Fruit fly (Drosophila melanogaster) whole organism, embryonic: ENCODE results near the gene ImpE1.
A peak's percentile ranks its signal among the peaks of the same experiment; 100 is the strongest.

Experiments
- ATbp ChIP-seq: fragments of 200-800 bp; sonication (Bioruptor generic); optimal IDR thresholded peaks from 2 replicates; lab custom pipeline; 2017; ENCODE audit warnings: missing biosample characterization, mild to moderate bottlenecking, missing genetic modification characterization, missing genetic modification reagents
- Adf1 ChIP-seq: fragments of 200-800 bp; sonication (Bioruptor generic); IDR thresholded peaks from 2 replicates; pipeline ENCODE4 v1.3.6; 2022; ENCODE audit warnings: missing biosample characterization, missing genetic modification characterization
- Awh ChIP-seq: fragments of 200-800 bp; sonication (Bioruptor generic); IDR thresholded peaks from 2 replicates; pipeline ENCODE4, ENCODE4 v1.3.6; 2022; ENCODE audit warnings: missing biosample characterization, missing genetic modification characterization
- B-H2 ChIP-seq: fragments of 200-800 bp; sonication (Bioruptor generic); optimal IDR thresholded peaks from 2 replicates; lab custom pipeline; 2018; ENCODE audit warnings: missing biosample characterization, mild to moderate bottlenecking, missing genetic modification characterization
- Blimp-1 ChIP-seq: fragments of 200-800 bp; sonication (Bioruptor generic); optimal IDR thresholded peaks from 3 replicates; lab custom pipeline; 2018; ENCODE audit warnings: missing biosample characterization, missing genetic modification characterization, mild to moderate bottlenecking, moderate library complexity, missing genetic modification reagents
- CG10209 ChIP-seq: fragments of 200-800 bp; sonication (Bioruptor generic); optimal IDR thresholded peaks from 3 replicates; lab custom pipeline; 2017; ENCODE audit warnings: missing biosample characterization, mild to moderate bottlenecking, missing genetic modification characterization, missing genetic modification reagents
- CG11247 ChIP-seq: fragments of 200-800 bp; sonication (Bioruptor generic); IDR thresholded peaks from 2 replicates; pipeline ENCODE4 v1.3.6; 2022; ENCODE audit warnings: missing biosample characterization, missing genetic modification characterization
- CG14441 ChIP-seq: fragments of 200-800 bp; sonication (Bioruptor generic); IDR thresholded peaks from 2 replicates; pipeline ENCODE4 v1.3.6; 2022; ENCODE audit warnings: missing biosample characterization, missing genetic modification characterization
- CG18619 ChIP-seq: fragments of 200-800 bp; sonication (Bioruptor generic); optimal IDR thresholded peaks from 3 replicates; lab custom pipeline; 2017; ENCODE audit warnings: missing biosample characterization, mild to moderate bottlenecking, missing genetic modification characterization
- CG31224 ChIP-seq: fragments of 200-800 bp; sonication (Bioruptor generic); IDR thresholded peaks from 2 replicates; pipeline ENCODE4 v1.3.6; 2022; ENCODE audit warnings: missing biosample characterization, missing genetic modification characterization
- CG31365 ChIP-seq: fragments of 200-800 bp; sonication (Bioruptor generic); optimal IDR thresholded peaks from 2 replicates; lab custom pipeline; 2018; ENCODE audit warnings: missing biosample characterization, mild to moderate bottlenecking, missing genetic modification characterization
- CG3281 ChIP-seq: fragments of 200-800 bp; sonication (Bioruptor generic); optimal IDR thresholded peaks from 3 replicates; lab custom pipeline; 2017; ENCODE audit warnings: missing biosample characterization, mild to moderate bottlenecking, missing genetic modification characterization
- CG3407 ChIP-seq: fragments of 200-800 bp; sonication (Bioruptor generic); optimal IDR thresholded peaks from 2 replicates; lab custom pipeline; 2018; ENCODE audit warnings: missing biosample characterization, mild to moderate bottlenecking, missing genetic modification characterization
- CG34376 ChIP-seq: fragments of 200-800 bp; sonication (Bioruptor generic); optimal IDR thresholded peaks from 2 replicates; lab custom pipeline; 2018; ENCODE audit warnings: missing biosample characterization, mild to moderate bottlenecking, missing genetic modification characterization
- CG4820 ChIP-seq: fragments of 200-800 bp; sonication (Bioruptor generic); optimal IDR thresholded peaks from 3 replicates; lab custom pipeline; 2016; ENCODE audit warnings: missing biosample characterization, missing genetic modification characterization
- CG6813 ChIP-seq: fragments of 200-800 bp; sonication (Bioruptor generic); optimal IDR thresholded peaks from 2 replicates; lab custom pipeline; 2017; ENCODE audit warnings: missing biosample characterization, missing genetic modification characterization, mild to moderate bottlenecking, moderate library complexity, missing genetic modification reagents
- CG7963 ChIP-seq: fragments of 200-800 bp; sonication (Bioruptor generic); IDR thresholded peaks from 3 replicates; pipeline ENCODE4 v1.3.6; 2022; ENCODE audit warnings: missing biosample characterization, missing genetic modification characterization; ENCODE audit not compliant: partially characterized antibody
- CG7987 ChIP-seq: fragments of 200-800 bp; sonication (Bioruptor generic); optimal IDR thresholded peaks from 2 replicates; lab custom pipeline; 2018; ENCODE audit warnings: missing biosample characterization, mild to moderate bottlenecking, missing genetic modification characterization, moderate library complexity
- Camta ChIP-seq: fragments of 200-800 bp; sonication (Bioruptor generic); optimal IDR thresholded peaks from 2 replicates; lab custom pipeline; 2016; ENCODE audit warnings: missing biosample characterization, missing genetic modification characterization
- E2f1 ChIP-seq: fragments of 200-800 bp; sonication (Bioruptor generic); IDR thresholded peaks from 2 replicates; pipeline ENCODE4 v1.3.6; 2022; ENCODE audit warnings: missing biosample characterization, missing genetic modification characterization
- E2f2 ChIP-seq: fragments of 200-800 bp; sonication (Bioruptor generic); IDR thresholded peaks from 2 replicates; pipeline ENCODE4 v1.3.6; 2022; ENCODE audit warnings: missing biosample characterization, missing genetic modification characterization
- Fer3 ChIP-seq: fragments of 200-800 bp; sonication (Bioruptor generic); optimal IDR thresholded peaks from 2 replicates; lab custom pipeline; 2018; ENCODE audit warnings: missing biosample characterization, mild to moderate bottlenecking, missing genetic modification characterization, moderate library complexity
- HLH3B ChIP-seq: fragments of 200-800 bp; sonication (Bioruptor generic); IDR thresholded peaks from 2 replicates; pipeline ENCODE4 v1.3.6; 2022; ENCODE audit warnings: missing biosample characterization, missing genetic modification characterization
- HmgZ ChIP-seq: fragments of 200-800 bp; sonication (Bioruptor generic); optimal IDR thresholded peaks from 2 replicates; lab custom pipeline; 2018; ENCODE audit warnings: missing biosample characterization, mild to moderate bottlenecking, missing genetic modification characterization
- Hr39 ChIP-seq: fragments of >200 bp; optimal IDR thresholded peaks from 2 replicates; lab custom pipeline; 2017
- MTF-1 ChIP-seq: fragments of 200-800 bp; sonication (Bioruptor generic); optimal IDR thresholded peaks from 2 replicates; lab custom pipeline; 2018; ENCODE audit warnings: missing biosample characterization, mild to moderate bottlenecking, missing genetic modification characterization, borderline replicate concordance
- NC2β ChIP-seq: fragments of 200-800 bp; sonication (Bioruptor generic); optimal IDR thresholded peaks from 2 replicates; lab custom pipeline; 2016; ENCODE audit warnings: missing biosample characterization, missing genetic modification characterization
- Nf-YA ChIP-seq: fragments of 200-800 bp; sonication (Bioruptor generic); IDR thresholded peaks from 2 replicates; pipeline ENCODE4 v1.3.6; 2022; ENCODE audit warnings: missing biosample characterization, missing genetic modification characterization
- Poxn ChIP-seq: fragments of 200-800 bp; sonication (Bioruptor generic); IDR thresholded peaks from 2 replicates; pipeline ENCODE4 v1.3.6; 2022; ENCODE audit warnings: missing biosample characterization, missing genetic modification characterization
- Rfx ChIP-seq: fragments of 200-800 bp; sonication (Bioruptor generic); IDR thresholded peaks from 2 replicates; pipeline ENCODE4 v1.3.6; 2022; ENCODE audit warnings: missing biosample characterization, missing genetic modification characterization
- Trl ChIP-seq, 3 experiments: fragments of >200 bp in 2 of 3; fragments of 200-800 bp in 1 of 3; sonication (Bioruptor generic) in 1 of 3; optimal IDR thresholded peaks; 2 replicates in 1 of 3; 3 replicates in 2 of 3; lab custom pipeline; 2016 to 2017; ENCODE audit warnings: missing biosample characterization in 1 of 3, missing genetic modification characterization in 1 of 3
- Xbp1 ChIP-seq: fragments of 200-800 bp; sonication (Bioruptor generic); optimal IDR thresholded peaks from 3 replicates; lab custom pipeline; 2016; ENCODE audit warnings: missing biosample characterization, mild to moderate bottlenecking, missing genetic modification characterization
- bab2 ChIP-seq: fragments of 200-800 bp; sonication (Bioruptor generic); optimal IDR thresholded peaks from 2 replicates; lab custom pipeline; 2016; ENCODE audit warnings: missing biosample characterization, missing genetic modification characterization
- bowl ChIP-seq: fragments of 200-800 bp; sonication (Bioruptor generic); IDR thresholded peaks from 2 replicates; pipeline ENCODE4 v1.3.6; 2022; ENCODE audit warnings: missing biosample characterization, missing genetic modification characterization
- bsh ChIP-seq, 2 experiments: fragments of 200-800 bp; sonication (Bioruptor generic); optimal IDR thresholded peaks; 2 replicates each; lab custom pipeline; 2017 to 2018; ENCODE audit warnings: mild to moderate bottlenecking in 2 of 2, missing biosample characterization in 2 of 2, missing genetic modification characterization in 2 of 2, moderate library complexity in 1 of 2
- da ChIP-seq: fragments of 200-800 bp; sonication (Bioruptor generic); optimal IDR thresholded peaks from 2 replicates; lab custom pipeline; 2016; ENCODE audit warnings: missing biosample characterization, missing genetic modification characterization
- fd3F ChIP-seq: fragments of 200-800 bp; sonication (Bioruptor generic); optimal IDR thresholded peaks from 2 replicates; lab custom pipeline; 2018; ENCODE audit warnings: missing biosample characterization, mild to moderate bottlenecking, missing genetic modification characterization, moderate library complexity
- gce ChIP-seq: fragments of 200-800 bp; sonication (Bioruptor generic); IDR thresholded peaks from 3 replicates; pipeline ENCODE4 v1.3.6; 2022; ENCODE audit warnings: missing biosample characterization, missing genetic modification characterization
- gsb ChIP-seq: fragments of 200-800 bp; sonication (Bioruptor generic); IDR thresholded peaks from 2 replicates; pipeline ENCODE4 v1.3.6; 2022; ENCODE audit warnings: missing biosample characterization, missing genetic modification characterization
- oc ChIP-seq: fragments of 200-800 bp; sonication (Bioruptor generic); optimal IDR thresholded peaks from 2 replicates; lab custom pipeline; 2018; ENCODE audit warnings: missing biosample characterization, mild to moderate bottlenecking, missing genetic modification characterization, moderate library complexity
- onecut ChIP-seq: fragments of 200-800 bp; sonication (Bioruptor generic); IDR thresholded peaks from 2 replicates; pipeline ENCODE4 v1.3.6; 2022; ENCODE audit warnings: missing biosample characterization, missing genetic modification characterization
- pan ChIP-seq, 4 experiments: fragments of >200 bp in 3 of 4; fragments of 200-800 bp in 1 of 4; sonication (Bioruptor generic) in 1 of 4; optimal IDR thresholded peaks in 3 of 4; IDR thresholded peaks in 1 of 4; 2 replicates each; pipeline versions ENCODE4 v1.3.6 to Lab custom; 2017 to 2022; ENCODE audit warnings: missing biosample characterization in 2 of 4, missing genetic modification characterization in 2 of 4, mixed read lengths in 1 of 4
- pfk ChIP-seq: fragments of 200-800 bp; sonication (Bioruptor generic); optimal IDR thresholded peaks from 2 replicates; lab custom pipeline; 2018; ENCODE audit warnings: missing biosample characterization, mild to moderate bottlenecking, missing genetic modification characterization, moderate library complexity
- pita ChIP-seq: fragments of 200-800 bp; sonication (Bioruptor generic); optimal IDR thresholded peaks from 2 replicates; lab custom pipeline; 2017; ENCODE audit warnings: missing biosample characterization, mild to moderate bottlenecking, missing genetic modification characterization
- psq ChIP-seq: fragments of 200-800 bp; sonication (Bioruptor generic); optimal IDR thresholded peaks from 2 replicates; lab custom pipeline; 2017; ENCODE audit warnings: missing biosample characterization, missing genetic modification characterization
- ranshi ChIP-seq: fragments of 200-800 bp; sonication (Bioruptor generic); IDR thresholded peaks from 2 replicates; pipeline ENCODE4 v1.3.6; 2022; ENCODE audit warnings: missing biosample characterization, missing genetic modification characterization
- schlank ChIP-seq: fragments of 200-800 bp; sonication (Bioruptor generic); optimal IDR thresholded peaks from 2 replicates; lab custom pipeline; 2018; ENCODE audit warnings: missing biosample characterization, mild to moderate bottlenecking, missing genetic modification characterization
- sens ChIP-seq: fragments of 200-800 bp; sonication (Bioruptor generic); peaks from one replicate; lab custom pipeline; 2016; ENCODE audit warnings: missing biosample characterization, missing genetic modification characterization
- seq ChIP-seq: fragments of 200-800 bp; sonication (Bioruptor generic); IDR thresholded peaks from 2 replicates; pipeline ENCODE4 v1.3.6; 2022; ENCODE audit warnings: missing biosample characterization, missing genetic modification characterization

Gene ImpE1

DNA sequence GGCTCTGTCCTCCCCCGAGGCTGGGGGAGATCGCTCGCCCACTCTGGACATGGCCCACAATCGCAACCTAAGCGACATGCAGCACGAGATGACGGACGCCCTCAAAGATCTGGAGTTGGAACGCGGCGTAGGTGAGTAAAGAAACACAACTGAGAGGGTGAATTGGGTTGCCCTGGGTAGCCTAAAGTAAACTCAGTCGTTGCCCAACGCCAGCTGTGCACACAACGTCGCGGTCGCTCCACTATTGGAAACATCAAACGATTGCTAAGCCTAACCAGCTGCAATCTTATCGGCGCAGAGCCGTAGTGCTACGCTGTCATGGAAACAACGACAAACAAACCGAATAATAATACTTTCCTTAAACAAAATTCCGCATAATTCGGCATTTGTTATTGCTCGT, 24.9 kb upstream of the ImpE1 start (continued):
- TF ChIP-seq CG4820 (GFP tag; lab: Kevin White, UChicago) (no peak), ATbp (peak; percentile 86), NC2β (GFP tag; lab: Kevin White, UChicago) (no peak), Awh (GFP tag; lab: Robert Waterston, UW) (peak; percentile 31; the same call in 1 of the 2 replicates), Rfx (GFP tag; lab: Robert Waterston, UW) (peak; percentile 51; the same call in 1 of the 2 replicates), CG3407 (peak; percentile 44), gsb (GFP tag; lab: Robert Waterston, UW) (peak; percentile 49), CG7963 (no peak), Hr39 (lab: Kevin White, UChicago) (no peak), Poxn (GFP tag; lab: Robert Waterston, UW) (no peak), CG14441 (GFP tag; lab: Robert Waterston, UW) (0 out of 2 replicates have a peak, but pooled peaks have one; percentile 24), CG31224 (GFP tag; lab: Robert Waterston, UW) (0 out of 2 replicates have a peak, but pooled peaks have one; percentile 11), bsh (GFP tag; optimal IDR thresholded peaks at IDR 0.05; lab: Kevin White, UChicago) (peak in 1 of 2 experiments; percentile 22), CG10209 (GFP tag; lab: Kevin White, UChicago) (peak; percentile 50), Trl (optimal IDR thresholded peaks at IDR 0.05; lab: Kevin White, UChicago) (no peak), Trl (GFP tag; optimal IDR thresholded peaks at IDR 0.05; lab: Kevin White, UChicago) (peak; percentile 43), Camta (GFP tag; lab: Kevin White, UChicago) (peak; percentile 11), pfk (GFP tag; lab: Kevin White, UChicago) (peak; percentile 22), CG31365 (tag; lab: Kevin White, UChicago) (peak; percentile 30), pita (no peak), MTF-1 (peak; percentile 56), da (GFP tag; lab: Kevin White, UChicago) (peak; percentile 28), Blimp-1 (no peak), sens (GFP tag; lab: Kevin White, UChicago) (no peak), CG6813 (GFP tag; lab: Kevin White, UChicago) (peak; percentile 70), Xbp1 (GFP tag; lab: Kevin White, UChicago) (no peak), seq (peak; percentile 50; the same call in 1 of the 2 replicates), bowl (0 out of 2 replicates have a peak, but pooled peaks have one; percentile 15), ranshi (GFP tag; lab: Robert Waterston, UW) (no peak), CG11247 (GFP tag; lab: Robert Waterston, UW) (peak; percentile 47; the same call in 1 of the 2 replicates), CG7987 (GFP tag; lab: Kevin White, UChicago) (peak; percentile 1), pan (optimal IDR thresholded peaks at IDR 0.05; lab: Kevin White, UChicago) (no peak), pan (GFP tag; optimal IDR thresholded peaks at IDR 0.05 in 1 of 2, IDR thresholded peaks at IDR 0.05 in 1 of 2) (peak in 1 of 2 experiments; percentile 64), fd3F (GFP tag; lab: Kevin White, UChicago) (peak; percentile 17), B-H2 (GFP tag; lab: Kevin White, UChicago) (peak; percentile 28), gce (GFP tag; lab: Robert Waterston, UW) (peak; percentile 79; the same call in 2 of the 3 replicates), Fer3 (tag; lab: Kevin White, UChicago) (peak; percentile 19), schlank (tag; lab: Kevin White, UChicago) (peak; percentile 29), psq (GFP tag; lab: Kevin White, UChicago) (no peak), bab2 (GFP tag; lab: Kevin White, UChicago) (peak; percentile 4), E2f1 (GFP tag; lab: Robert Waterston, UW) (peak; percentile 17; the same call in 1 of the 2 replicates), HLH3B (GFP tag; lab: Robert Waterston, UW) (peak; percentile 45; the same call in 1 of the 2 replicates), Adf1 (GFP tag; lab: Robert Waterston, UW) (peak; percentile 9; the same call in 1 of the 2 replicates), HmgZ (tag; lab: Kevin White, UChicago) (peak; percentile 39), oc (tag; lab: Kevin White, UChicago) (peak; percentile 23), Nf-YA (GFP tag; lab: Robert Waterston, UW) (peak; percentile 54; the same call in 1 of the 2 replicates), CG18619 (GFP tag; lab: Kevin White, UChicago) (peak; percentile 18), E2f2 (GFP tag; lab: Robert Waterston, UW) (peak; percentile 23; the same call in 1 of the 2 replicates), CG3281 (GFP tag; lab: Kevin White, UChicago) (no peak), onecut (peak; percentile 40), CG34376 (GFP tag; lab: Kevin White, UChicago) (no peak)
